Fruit fly (Drosophila melanogaster) whole organism: ENCODE measurements around the gene Cad74A.

Experiments
- pan ChIP-seq: fragments of >200 bp; optimal IDR thresholded peaks from 2 replicates; lab custom pipeline; 2017
- usp ChIP-seq: fragments of >200 bp; optimal IDR thresholded peaks from 2 replicates; lab custom pipeline; 2017; ENCODE audit warnings: missing biosample characterization, missing genetic modification characterization, mixed read lengths

DNA sequence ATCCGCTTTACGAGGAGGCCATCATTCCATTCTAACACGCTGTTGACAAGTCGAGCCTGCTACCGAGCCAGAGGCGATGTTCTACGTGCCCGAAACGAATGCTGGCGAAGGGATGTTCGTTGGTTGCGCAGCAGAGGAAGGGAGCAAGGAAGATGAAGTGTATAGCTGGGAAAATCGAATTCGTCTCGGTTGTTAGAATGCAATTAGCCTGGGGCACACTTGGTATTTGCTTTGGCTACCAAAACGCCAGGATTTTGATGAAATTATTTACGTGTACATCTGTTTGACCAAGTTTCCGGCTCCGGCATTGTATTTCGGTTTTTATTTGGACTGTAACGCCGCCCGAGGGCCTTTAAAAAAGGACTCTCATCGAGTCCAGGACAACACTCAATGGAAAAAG lies 21.9 kb downstream of the Cad74A start:
- TF ChIP-seq pan (lab: Kevin White, UChicago) (no peak), usp (no peak)
